Fruit fly (Drosophila melanogaster): ENCODE results near the gene CG14540.
A peak's percentile ranks its signal among the peaks of the same experiment; 100 is the strongest.

Gene CG14540

dm6 chr3R:25996197-25997005 lies 37.3 kb downstream of the CG14540 start, which contains the start of gene CG43116 (continued):
- TF ChIP-seq Elba2 (GFP tag; optimal IDR thresholded peaks at IDR 0.05) (peak; percentile 75), wdn (GFP tag; IDR thresholded peaks at IDR 0.05) (no peak), hb (GFP tag; IDR thresholded peaks at IDR 0.05; ENCODE audit: partially characterized antibody) (0 out of 3 replicates have a peak, but pooled peaks have one; percentile 6), ttk (GFP tag; IDR thresholded peaks at IDR 0.05) (peak; percentile 78), CG4820 (GFP tag; optimal IDR thresholded peaks at IDR 0.05) (peak; percentile 93), CG2199 (GFP tag; IDR thresholded peaks at IDR 0.05) (no peak), Trl (optimal IDR thresholded peaks at IDR 0.05) (peak in 1 of 2 experiments; percentile 67), Trl (GFP tag; optimal IDR thresholded peaks at IDR 0.05) (no peak), CG2202 (tag; optimal IDR thresholded peaks at IDR 0.05) (peak; percentile 94), CG13296 (GFP tag; optimal IDR thresholded peaks at IDR 0.05) (no peak), CG11093 (GFP tag; IDR thresholded peaks at IDR 0.05) (peak; percentile 73; the same call in 2 of the 3 replicates), tgo (GFP tag; IDR thresholded peaks at IDR 0.05) (peak; percentile 78), CG13775 (GFP tag; optimal IDR thresholded peaks at IDR 0.05) (peak; percentile 91), Hey (tag; optimal IDR thresholded peaks at IDR 0.05) (no peak), tx (GFP tag; optimal IDR thresholded peaks at IDR 0.05) (peak; percentile 34), Spps (tag; optimal IDR thresholded peaks at IDR 0.05) (peak; percentile 95), CG32772 (GFP tag; IDR thresholded peaks at IDR 0.05) (peak; percentile 85), Drgx (GFP tag; IDR thresholded peaks at IDR 0.05) (peak; percentile 83), sqz (GFP tag; optimal IDR thresholded peaks at IDR 0.05) (no peak), H2.0 (GFP tag; IDR thresholded peaks at IDR 0.05) (peak; percentile 77), Usf (GFP tag; optimal IDR thresholded peaks at IDR 0.05) (peak; percentile 91), CG12659 (GFP tag; optimal IDR thresholded peaks at IDR 0.05) (no peak), trh (GFP tag; optimal IDR thresholded peaks at IDR 0.05) (peak; percentile 59), CG17829 (tag; optimal IDR thresholded peaks at IDR 0.05) (peak; percentile 97), CG14965 (GFP tag; optimal IDR thresholded peaks at IDR 0.05; ENCODE audit: borderline replicate concordance) (no peak), Neu2 (GFP tag; optimal IDR thresholded peaks at IDR 0.05; ENCODE audit: borderline replicate concordance) (peak; percentile 8), CG18599 (GFP tag; optimal IDR thresholded peaks at IDR 0.05) (no peak), org-1 (GFP tag; optimal IDR thresholded peaks at IDR 0.05) (peak; percentile 56), CG2129 (GFP tag; IDR thresholded peaks at IDR 0.05; ENCODE audit: partially characterized antibody) (no peak), fru (optimal IDR thresholded peaks at IDR 0.05) (no peak), nerfin-2 (GFP tag; IDR thresholded peaks at IDR 0.05; ENCODE audit: partially characterized antibody) (no peak), sima (GFP tag; optimal IDR thresholded peaks at IDR 0.05) (no peak), NfI (GFP tag; optimal IDR thresholded peaks at IDR 0.05) (no peak), CG10366 (GFP tag; IDR thresholded peaks at IDR 0.05) (peak; percentile 52; the same call in 1 of the 2 replicates), dati (GFP tag; IDR thresholded peaks at IDR 0.05) (peak; percentile 65; the same call in 1 of the 2 replicates), dpn (GFP tag; optimal IDR thresholded peaks at IDR 0.05) (peak; percentile 68 to 82), CG34224 (GFP tag; IDR thresholded peaks at IDR 0.05; ENCODE audit: partially characterized antibody) (no peak), Nf-YC (tag; optimal IDR thresholded peaks at IDR 0.05) (no peak), wor (GFP tag; IDR thresholded peaks at IDR 0.05) (peak; percentile 72), CG17802 (tag; optimal IDR thresholded peaks at IDR 0.05) (peak; percentile 78), fd64A (GFP tag; optimal IDR thresholded peaks at IDR 0.05) (peak; percentile 65), CG9727 (GFP tag; optimal IDR thresholded peaks at IDR 0.05) (peak; percentile 94), ase (GFP tag; IDR thresholded peaks at IDR 0.05) (peak; percentile 85), pum (GFP tag; optimal IDR thresholded peaks at IDR 0.05) (peak; percentile 76), Ets65A (GFP tag) (peak; percentile 45), schlank (tag; optimal IDR thresholded peaks at IDR 0.05) (no peak), ci (GFP tag; IDR thresholded peaks at IDR 0.05) (peak; percentile 88), Stat92E (GFP tag; optimal IDR thresholded peaks at IDR 0.05) (peak in 1 of 3 experiments; percentile 91), wek (GFP tag; optimal IDR thresholded peaks at IDR 0.05) (peak; percentile 57), Dfd (GFP tag; optimal IDR thresholded peaks at IDR 0.05) (no peak)
